Worm (Caenorhabditis elegans) whole organism, L2 larva: ENCODE data around the gene srt-34.

Source experiments
- R02D3.7 ChIP-seq: fragments of 150-350 bp; optimal IDR thresholded peaks from 2 replicates; lab custom pipeline; 2014; ENCODE audit warnings: missing biosample characterization, missing genetic modification characterization
- ZK546.5 ChIP-seq: sonication (generic microtip); optimal IDR thresholded peaks from 2 replicates; lab custom pipeline; 2017; ENCODE audit warnings: missing biosample characterization, missing genetic modification characterization
- unc-39 ChIP-seq: fragments of 150-350 bp; optimal IDR thresholded peaks from 2 replicates; lab custom pipeline; 2014; ENCODE audit warnings: missing biosample characterization, missing genetic modification characterization
- zag-1 ChIP-seq: fragments of 150-350 bp; optimal IDR thresholded peaks from 2 replicates; lab custom pipeline; 2014; ENCODE audit warnings: missing biosample characterization, missing genetic modification characterization

- no peak for TF ChIP-seq unc-39
- TF ChIP-seq ZK546.5 (tag; lab: Kevin White, UChicago) = no peak
- no peak for TF ChIP-seq zag-1 (tag; lab: Kevin White, UChicago)
- no peak for TF ChIP-seq R02D3.7 (tag; lab: Kevin White, UChicago)
Measured at ce11 chrV:2774042-2774441, 44.0 kb downstream of the srt-34 start, which contains the start of gene srj-18.
